Worm (Caenorhabditis elegans) whole organism, young adult: Measurements from ENCODE around the gene T28A11.20.

ENCODE experiments used
- B0261.1 ChIP-seq: sonication (generic microtip); optimal IDR thresholded peaks from 2 replicates; lab custom pipeline; 2016; ENCODE audit warnings: mild to moderate bottlenecking, missing genetic modification characterization, moderate library complexity, missing compliant biosample characterization
- F23B12.7 ChIP-seq: sonication (generic microtip); optimal IDR thresholded peaks from 2 replicates; lab custom pipeline; 2017; ENCODE audit warnings: missing genetic modification characterization, mild to moderate bottlenecking, missing compliant biosample characterization, antibody characterized with exemption, moderate library complexity; ENCODE audit not compliant: insufficient read depth
- F37B4.10 ChIP-seq: fragments of 200-800 bp; sonication (Bioruptor generic); IDR thresholded peaks from 2 replicates; pipeline ENCODE4 v1.3.6; 2022; ENCODE audit warnings: missing genetic modification characterization, missing compliant biosample characterization
- F39B2.1 ChIP-seq: fragments of 200-800 bp; sonication (Bioruptor generic); IDR thresholded peaks from 2 replicates; pipeline ENCODE4 v1.3.6; 2022; ENCODE audit warnings: missing genetic modification reagents, missing genetic modification characterization, missing compliant biosample characterization
- F55B11.4 ChIP-seq: sonication (generic microtip); optimal IDR thresholded peaks from 2 replicates; lab custom pipeline; 2016; ENCODE audit warnings: missing compliant biosample characterization, missing genetic modification characterization, borderline replicate concordance; ENCODE audit not compliant: insufficient read depth
- Y79H2A.3 ChIP-seq: fragments of 200-800 bp; sonication (Bioruptor generic); conservative IDR thresholded peaks from 2 replicates; pipeline ENCODE4 v1.3.6; 2022; ENCODE audit warnings: missing genetic modification reagents, missing genetic modification characterization, missing compliant biosample characterization
- akir-1 ChIP-seq: fragments of 200-800 bp; sonication (Bioruptor generic); optimal IDR thresholded peaks from 2 replicates; lab custom pipeline; 2018; ENCODE audit warnings: mild to moderate bottlenecking, missing genetic modification characterization, moderate library complexity, missing compliant biosample characterization
- attf-5 ChIP-seq: fragments of 200-800 bp; sonication (Bioruptor generic); optimal IDR thresholded peaks from 2 replicates; lab custom pipeline; 2018; ENCODE audit warnings: mild to moderate bottlenecking, missing genetic modification characterization, missing compliant biosample characterization
- bed-1 ChIP-seq: fragments of 200-800 bp; sonication (Bioruptor generic); IDR thresholded peaks from 2 replicates; pipeline ENCODE4 v1.3.6; 2022; ENCODE audit warnings: missing genetic modification reagents, missing genetic modification characterization, missing compliant biosample characterization
- chd-7 ChIP-seq: sonication (generic microtip); optimal IDR thresholded peaks from 2 replicates; lab custom pipeline; 2016; ENCODE audit warnings: mild to moderate bottlenecking, missing genetic modification characterization, moderate library complexity, missing compliant biosample characterization
- die-1 ChIP-seq: sonication (generic microtip); optimal IDR thresholded peaks from 2 replicates; lab custom pipeline; 2016; ENCODE audit warnings: missing genotype, mild to moderate bottlenecking, missing genetic modification characterization, missing compliant biosample characterization
- dpff-1 ChIP-seq: sonication (generic microtip); optimal IDR thresholded peaks from 2 replicates; lab custom pipeline; 2017; ENCODE audit warnings: mild to moderate bottlenecking, missing genetic modification characterization, missing compliant biosample characterization
- dpl-1 ChIP-seq: fragments of 150-350 bp; optimal IDR thresholded peaks from 2 replicates; lab custom pipeline; 2014; ENCODE audit warnings: missing biosample characterization, missing genetic modification reagents, missing genetic modification characterization
- efl-1 ChIP-seq: fragments of 150-350 bp; optimal IDR thresholded peaks from 2 replicates; lab custom pipeline; 2014; ENCODE audit warnings: missing biosample characterization, missing genetic modification reagents, missing genetic modification characterization
- egl-18 ChIP-seq: fragments of 200-800 bp; sonication (Bioruptor generic); IDR thresholded peaks from 2 replicates; pipeline ENCODE4 v1.3.6; 2022; ENCODE audit warnings: missing genetic modification reagents, missing genetic modification characterization, missing compliant biosample characterization
- gei-17 ChIP-seq: fragments of 200-800 bp; sonication (Bioruptor generic); optimal IDR thresholded peaks from 2 replicates; lab custom pipeline; 2018; ENCODE audit warnings: mild to moderate bottlenecking, missing genetic modification characterization, missing compliant biosample characterization
- hlh-26 ChIP-seq: fragments of 200-800 bp; sonication (Bioruptor generic); conservative IDR thresholded peaks from 2 replicates; pipeline ENCODE4 v1.3.6; 2022; ENCODE audit warnings: missing genetic modification reagents, missing genetic modification characterization, missing compliant biosample characterization
- hmg-1.2 ChIP-seq: fragments of 200-800 bp; sonication (Bioruptor generic); IDR thresholded peaks from 2 replicates; pipeline ENCODE4 v1.3.6; 2022; ENCODE audit warnings: missing genetic modification reagents, missing genetic modification characterization, missing compliant biosample characterization
- hsf-1 ChIP-seq: fragments of 200-800 bp; sonication (Bioruptor generic); IDR thresholded peaks from 2 replicates; pipeline ENCODE4 v1.3.6; 2022; ENCODE audit warnings: missing genetic modification reagents, missing genetic modification characterization, missing compliant biosample characterization
- lin-35 ChIP-seq, 3 experiments: fragments of 150-350 bp in 2 of 3; sonication (generic microtip) in 1 of 3; optimal IDR thresholded peaks; 2 replicates each; lab custom pipeline; 2014 to 2018; ENCODE audit warnings: missing biosample characterization in 3 of 3, missing genetic modification characterization in 3 of 3, missing genetic modification reagents in 3 of 3
- lin-40 ChIP-seq: sonication (generic microtip); optimal IDR thresholded peaks from 2 replicates; lab custom pipeline; 2016; ENCODE audit warnings: missing genetic modification characterization, mild to moderate bottlenecking, missing compliant biosample characterization, missing genotype, missing genetic modification reagents
- lsl-1 ChIP-seq: fragments of 200-800 bp; sonication (Bioruptor generic); optimal IDR thresholded peaks from 2 replicates; lab custom pipeline; 2018; ENCODE audit warnings: mild to moderate bottlenecking, missing genetic modification characterization, moderate library complexity, missing compliant biosample characterization
- madf-8 ChIP-seq: fragments of 200-800 bp; sonication (Bioruptor generic); conservative IDR thresholded peaks from 2 replicates; pipeline ENCODE4 v1.3.6; 2022; ENCODE audit warnings: missing genetic modification reagents, missing genetic modification characterization, missing compliant biosample characterization
- mel-28 ChIP-seq: sonication (generic microtip); optimal IDR thresholded peaks from 2 replicates; lab custom pipeline; 2016; ENCODE audit warnings: borderline replicate concordance, mild to moderate bottlenecking, missing genetic modification characterization, missing compliant biosample characterization
- nhr-27 ChIP-seq: fragments of 200-800 bp; sonication (Bioruptor generic); optimal IDR thresholded peaks from 2 replicates; lab custom pipeline; 2018; ENCODE audit warnings: mild to moderate bottlenecking, missing genetic modification characterization, moderate library complexity, missing compliant biosample characterization
- nhr-80 ChIP-seq: sonication (generic microtip); optimal IDR thresholded peaks from 2 replicates; lab custom pipeline; 2016; ENCODE audit warnings: missing genetic modification characterization, missing compliant biosample characterization
- pbrm-1 ChIP-seq: fragments of 200-800 bp; sonication (Bioruptor generic); IDR thresholded peaks from 2 replicates; pipeline ENCODE4 v1.3.6; 2022; ENCODE audit warnings: missing genetic modification reagents, missing genetic modification characterization, missing compliant biosample characterization
- pha-4 ChIP-seq: fragments of 150-350 bp; sonication (generic microtip); optimal IDR thresholded peaks from 2 replicates; lab custom pipeline; 2014; ENCODE audit warnings: missing biosample characterization, missing genetic modification reagents, missing genetic modification characterization
- repo-1 ChIP-seq: sonication (generic microtip); optimal IDR thresholded peaks from 2 replicates; lab custom pipeline; 2017; ENCODE audit warnings: mild to moderate bottlenecking, missing genetic modification characterization, missing compliant biosample characterization
- snpc-1.3 ChIP-seq: sonication (generic microtip); optimal IDR thresholded peaks from 2 replicates; lab custom pipeline; 2017; ENCODE audit warnings: missing genetic modification characterization, mild to moderate bottlenecking, missing compliant biosample characterization, antibody characterized with exemption, moderate library complexity, missing genotype, missing genetic modification reagents; ENCODE audit not compliant: insufficient read depth
- sptf-2 ChIP-seq: fragments of 200-800 bp; sonication (Bioruptor generic); optimal IDR thresholded peaks from 2 replicates; lab custom pipeline; 2018; ENCODE audit warnings: mild to moderate bottlenecking, missing genetic modification characterization, missing compliant biosample characterization
- zfh-2 ChIP-seq: fragments of 200-800 bp; sonication (Bioruptor generic); conservative IDR thresholded peaks from 2 replicates; pipeline ENCODE4 v1.3.6; 2022; ENCODE audit warnings: missing genetic modification reagents, missing genetic modification characterization, missing compliant biosample characterization
- ztf-18 ChIP-seq: sonication (generic microtip); optimal IDR thresholded peaks from 2 replicates; lab custom pipeline; 2016; ENCODE audit warnings: missing genotype, mild to moderate bottlenecking, missing genetic modification characterization, missing compliant biosample characterization
- ztf-22 ChIP-seq: fragments of 200-800 bp; sonication (Bioruptor generic); optimal IDR thresholded peaks from 2 replicates; lab custom pipeline; 2018; ENCODE audit warnings: mild to moderate bottlenecking, missing genetic modification characterization, moderate library complexity, missing compliant biosample characterization
- ztf-26 ChIP-seq: sonication (generic microtip); optimal IDR thresholded peaks from 2 replicates; lab custom pipeline; 2017; ENCODE audit warnings: missing genetic modification characterization, missing compliant biosample characterization

The T28A11.20 gene

DNA sequence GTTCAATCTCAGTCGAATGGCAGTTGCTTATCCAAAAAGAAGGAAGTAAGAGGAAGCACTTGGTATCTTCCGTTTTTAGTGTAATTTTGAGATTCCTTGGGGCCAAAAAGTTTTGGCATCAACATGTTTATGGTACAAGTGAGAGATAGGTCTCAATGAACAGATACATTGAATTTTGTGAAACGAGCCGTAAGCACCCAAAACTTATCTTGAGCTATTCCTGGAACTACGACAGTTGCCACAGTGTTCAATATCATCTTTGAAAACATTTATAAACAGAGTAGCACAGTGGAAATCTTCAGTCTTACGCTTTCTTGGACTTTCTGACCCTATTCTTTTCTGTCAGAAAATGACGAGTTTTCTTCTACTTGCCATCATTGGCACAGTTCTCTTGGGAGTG is 2.0 kb upstream of the T28A11.20 start, which contains the start of gene T28A11.3:
T28A11.3 (plus strand) TSS at position 301 of the 400 bp plus-strand sequence.
- TF ChIP-seq ztf-18 (tag; lab: Kevin White, UChicago) (no peak), ztf-22 (GFP tag; lab: Kevin White, UChicago) (no peak), hmg-1.2 (GFP tag; lab: Robert Waterston, UW) (no peak), akir-1 (GFP tag; lab: Kevin White, UChicago) (no peak), zfh-2 (GFP tag; lab: Robert Waterston, UW) (no peak), die-1 (tag; lab: Kevin White, UChicago) (no peak), chd-7 (no peak), snpc-1.3 (tag; lab: Kevin White, UChicago) (no peak), hsf-1 (GFP tag; lab: Robert Waterston, UW) (no peak), nhr-27 (tag; lab: Kevin White, UChicago) (no peak), efl-1 (GFP tag; lab: Kevin White, UChicago) (no peak), madf-8 (GFP tag; lab: Robert Waterston, UW) (no peak), lsl-1 (GFP tag; lab: Kevin White, UChicago) (no peak), lin-40 (no peak)

DNA sequence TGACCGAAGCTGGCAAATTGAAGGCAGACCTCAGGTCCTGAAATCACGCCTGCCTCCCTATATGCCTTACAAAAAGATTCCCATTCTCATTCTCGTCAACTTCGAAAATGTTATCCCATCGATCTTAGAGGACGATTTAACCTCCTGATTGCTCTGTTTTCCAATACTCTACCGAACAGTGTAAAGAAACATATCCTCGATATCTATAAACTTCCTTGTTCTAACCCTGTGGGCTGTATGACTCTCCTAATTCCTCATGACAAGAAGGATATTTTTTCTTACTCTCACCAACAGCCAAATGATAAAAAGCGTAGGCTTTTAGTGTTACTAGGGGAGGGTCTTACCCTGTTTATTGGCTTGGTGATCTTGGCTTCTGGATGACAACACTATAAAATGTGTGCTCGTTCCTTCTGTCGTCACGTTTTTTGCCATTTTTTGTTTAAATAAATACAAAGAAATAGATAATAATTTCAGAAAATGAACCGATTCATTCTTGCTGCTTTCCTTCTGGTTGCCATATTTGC is 583 bp upstream of the T28A11.20 start, which contains the start of gene T28A11.4:
T28A11.4 (plus strand) TSS at position 474 of the 524 bp plus-strand sequence.
- no peak for TF ChIP-seq madf-8 (GFP tag; lab: Robert Waterston, UW)
- TF ChIP-seq F37B4.10: no peak
- no peak for TF ChIP-seq ztf-26
- TF ChIP-seq dpff-1: no peak
- no peak for TF ChIP-seq repo-1 (tag; lab: Kevin White, UChicago)
- no peak for TF ChIP-seq egl-18
- TF ChIP-seq lin-35 (GFP tag; optimal IDR thresholded peaks at IDR 0.05; lab: Kevin White, UChicago): no peak
- no peak for TF ChIP-seq hsf-1 (GFP tag; lab: Robert Waterston, UW)

ce11 chrV:3269407-3269806 is 3.6 kb downstream of the T28A11.20 start, which contains the start of gene T28A11.19:
T28A11.19 (minus strand) TSS chrV:3269514.
- no peak for TF ChIP-seq F55B11.4 (tag; lab: Kevin White, UChicago)
- no peak for TF ChIP-seq gei-17 (GFP tag; lab: Kevin White, UChicago)
- no peak for TF ChIP-seq pbrm-1 (GFP tag; lab: Robert Waterston, UW)
- TF ChIP-seq hlh-26 (GFP tag; lab: Robert Waterston, UW): no peak
- no peak for TF ChIP-seq madf-8 (GFP tag; lab: Robert Waterston, UW)
- TF ChIP-seq Y79H2A.3 (GFP tag; lab: Robert Waterston, UW): no peak
- no peak for TF ChIP-seq sptf-2
- no peak for TF ChIP-seq pha-4 (tag; lab: Kevin White, UChicago)
- no peak for TF ChIP-seq bed-1 (GFP tag; lab: Robert Waterston, UW)
- no peak for TF ChIP-seq F23B12.7 (tag; lab: Kevin White, UChicago)
- no peak for TF ChIP-seq dpl-1 (GFP tag; lab: Kevin White, UChicago)
- TF ChIP-seq F39B2.1 (GFP tag; lab: Robert Waterston, UW): no peak
- TF ChIP-seq mel-28 (tag; lab: Kevin White, UChicago): no peak
- TF ChIP-seq nhr-80 (tag; lab: Kevin White, UChicago): no peak
- TF ChIP-seq attf-5 (GFP tag; lab: Kevin White, UChicago): no peak
- TF ChIP-seq B0261.1: no peak
